Worm (Caenorhabditis elegans): ENCODE measurements around the gene T05A8.3.
"Not testable (repeated sequence)": the region's sequence is repeated elsewhere in the genome, so short reads cannot be mapped to it uniquely, and the experiment has no call there.

T05A8.3 gene

DNA sequence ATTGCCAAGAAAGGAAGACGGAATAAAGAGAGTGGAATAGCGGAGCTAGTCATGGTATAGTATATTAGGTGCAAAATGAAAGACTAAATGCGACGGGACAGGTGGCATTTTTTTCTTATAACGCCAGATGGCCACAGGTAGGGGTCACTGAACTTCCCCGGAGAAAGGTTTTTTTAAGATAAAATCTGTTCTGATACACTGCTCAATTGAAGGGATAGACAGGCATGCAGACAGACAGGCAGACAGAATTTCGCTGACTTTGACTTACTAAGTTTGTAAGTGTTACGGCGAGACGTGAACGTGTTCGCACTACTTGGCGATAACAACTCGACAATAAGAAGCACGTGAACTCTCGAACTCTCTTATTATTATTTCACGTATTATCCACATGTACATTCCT is 43.7 kb downstream of the T05A8.3 start, which contains the start of the genes F22E5.20 and F22E5.1:
Gene F22E5.20, minus strand, starts transcription at position 101 of the 400 bp plus-strand sequence.
Gene F22E5.1, plus strand, starts transcription at position 242 of the 400 bp plus-strand sequence.
- not testable (repeated sequence) for TF ChIP-seq nhr-10, skn-1, snpc-4 (tag; optimal IDR thresholded peaks at IDR 0.05)

DNA sequence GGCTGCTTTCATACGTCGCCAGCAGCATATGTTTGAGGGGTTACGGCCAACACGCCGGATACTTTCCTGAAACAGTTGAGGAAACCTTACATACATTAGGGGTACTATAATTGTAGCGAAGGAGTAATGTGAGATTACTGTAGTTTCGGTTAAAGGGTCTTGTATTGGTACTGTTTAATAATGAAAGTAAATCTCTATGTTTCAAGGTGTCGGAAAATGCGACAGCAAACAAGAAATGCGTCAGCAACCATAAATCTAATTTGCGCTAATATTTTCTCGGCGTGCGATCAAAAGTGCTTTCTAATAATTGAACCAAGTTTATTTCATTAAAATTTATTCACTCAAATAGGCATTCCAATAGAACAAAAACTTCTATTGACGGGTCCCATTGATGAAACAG is 44.9 kb downstream of the T05A8.3 start, which contains the start of gene sri-57:
Gene sri-57, minus strand, starts transcription at position 101 of the 400 bp plus-strand sequence.
- TF ChIP-seq snpc-1.2 (GFP tag; IDR thresholded peaks at IDR 0.05); zip-11 (GFP tag; IDR thresholded peaks at IDR 0.05); mdl-1 (tag; optimal IDR thresholded peaks at IDR 0.05): not testable (repeated sequence)

DNA sequence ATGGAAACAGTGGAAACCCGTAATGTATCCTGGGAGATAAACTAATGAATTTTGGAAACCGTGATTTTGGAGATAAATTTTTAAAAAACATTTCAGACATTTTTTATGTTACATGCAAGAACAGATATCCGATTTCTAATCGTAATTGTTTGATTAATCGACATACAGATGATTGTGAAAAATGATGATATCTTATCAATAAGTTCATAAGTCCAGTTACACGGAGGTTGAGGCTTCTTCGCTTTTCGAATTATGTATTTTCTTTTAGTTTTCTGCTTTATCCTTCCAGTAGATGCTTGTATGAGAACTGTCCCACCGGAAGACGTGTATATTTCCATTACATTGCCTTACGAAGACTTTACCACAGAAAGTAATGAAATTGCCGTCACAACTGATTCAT is 51.6 kb downstream of the T05A8.3 start, which contains the start of gene F22E5.22:
Gene F22E5.22, plus strand, starts transcription at position 301 of the 400 bp plus-strand sequence.
- TF ChIP-seq lin-38 (GFP tag; IDR thresholded peaks at IDR 0.05) (no peak), cey-2 (tag; optimal IDR thresholded peaks at IDR 0.05; ENCODE audit: borderline replicate concordance, insufficient read depth) (no peak), madf-5 (GFP tag; IDR thresholded peaks at IDR 0.05) (no peak), ceh-44 (GFP tag; IDR thresholded peaks at IDR 0.05) (no peak), egl-27 (tag; optimal IDR thresholded peaks at IDR 0.05) (no peak), T26A8.4 (GFP tag; IDR thresholded peaks at IDR 0.05) (no peak), nhr-237 (tag; optimal IDR thresholded peaks at IDR 0.05) (no peak), fkh-10 (GFP tag; optimal IDR thresholded peaks at IDR 0.05) (no peak), ztf-7 (tag; optimal IDR thresholded peaks at IDR 0.05) (no peak)

DNA sequence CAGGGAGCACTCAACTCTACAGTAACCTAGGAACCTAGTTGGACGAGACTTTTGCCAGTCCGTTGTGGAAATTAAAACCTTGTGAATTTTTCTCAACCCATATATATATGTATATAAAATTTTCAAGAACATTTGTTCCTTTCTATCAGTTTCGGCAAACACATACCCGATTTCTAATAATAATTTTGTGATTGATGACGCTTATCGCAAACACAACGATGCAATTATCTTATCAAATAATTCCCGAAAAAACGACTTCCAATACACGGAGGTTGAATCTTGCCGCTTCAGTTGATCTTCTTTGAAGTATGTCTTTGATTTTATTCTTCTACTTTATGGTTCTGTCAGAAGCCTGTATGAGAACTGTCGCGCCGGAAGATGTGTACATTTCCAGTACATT is 52.2 kb downstream of the T05A8.3 start, which contains the start of gene F22E5.2:
Gene F22E5.2, plus strand, starts transcription at position 301 of the 400 bp plus-strand sequence.
- peak; percentile 26 for TF ChIP-seq aha-1 (tag)
